Worm (Caenorhabditis elegans) whole organism, L1 larva: ENCODE data around the gene T25E4.1.

ENCODE experiments used
- F16B12.6 ChIP-seq: fragments of 150-350 bp; optimal IDR thresholded peaks from 2 replicates; lab custom pipeline; 2014; ENCODE audit warnings: missing biosample characterization, missing genetic modification characterization
- Y116A8C.19 ChIP-seq: sonication (generic microtip); optimal IDR thresholded peaks from 2 replicates; lab custom pipeline; 2016; ENCODE audit warnings: missing compliant biosample characterization, missing genetic modification characterization, borderline replicate concordance
- blmp-1 ChIP-seq: fragments of 150-350 bp; optimal IDR thresholded peaks from 2 replicates; lab custom pipeline; 2014; ENCODE audit warnings: missing biosample characterization, missing genetic modification characterization
- ceh-63 ChIP-seq: fragments of 200-800 bp; sonication (Bioruptor generic); optimal IDR thresholded peaks from 2 replicates; lab custom pipeline; 2018; ENCODE audit warnings: mild to moderate bottlenecking, missing genetic modification characterization, missing compliant biosample characterization
- ceh-82 ChIP-seq, 3 experiments: fragments of 150-350 bp in 1 of 3; sonication (generic microtip) in 2 of 3; optimal IDR thresholded peaks; 2 replicates each; lab custom pipeline; 2014 to 2017; ENCODE audit warnings: missing biosample characterization in 3 of 3, missing genetic modification characterization in 3 of 3
- ceh-88 ChIP-seq: fragments of 200-800 bp; sonication (Bioruptor generic); IDR thresholded peaks from 2 replicates; pipeline ENCODE4 v1.3.6; 2022; ENCODE audit warnings: missing genetic modification characterization, missing compliant biosample characterization
- dpl-1 ChIP-seq, 3 experiments: fragments of 150-350 bp in 2 of 3; sonication (generic microtip) in 1 of 3; optimal IDR thresholded peaks; 2 replicates each; lab custom pipeline; 2014 to 2017; ENCODE audit warnings: missing biosample characterization in 3 of 3, missing genetic modification characterization in 3 of 3, missing genetic modification reagents in 3 of 3
- dsc-1 ChIP-seq: sonication (generic microtip); optimal IDR thresholded peaks from 2 replicates; lab custom pipeline; 2016; ENCODE audit warnings: mild to moderate bottlenecking, missing genetic modification characterization, missing compliant biosample characterization
- efl-1 ChIP-seq, 4 experiments: fragments of 150-350 bp; optimal IDR thresholded peaks in 3 of 4; peaks in 1 of 4; 1 replicate in 1 of 4; 2 replicates in 3 of 4; lab custom pipeline; 2014; ENCODE audit warnings: missing biosample characterization in 2 of 4, missing genetic modification characterization in 2 of 4, missing genetic modification reagents in 2 of 4
- egl-13 ChIP-seq: sonication (generic microtip); optimal IDR thresholded peaks from 2 replicates; lab custom pipeline; 2016; ENCODE audit warnings: missing genotype, missing genetic modification reagents, missing genetic modification characterization, missing compliant biosample characterization
- egl-27 ChIP-seq, 2 experiments: fragments of 150-350 bp in 1 of 2; sonication (generic microtip); optimal IDR thresholded peaks; 3 replicates each; lab custom pipeline; 2017 to 2018; ENCODE audit warnings: missing biosample characterization in 2 of 2, missing genetic modification characterization in 2 of 2, missing genetic modification reagents in 2 of 2
- elt-3 ChIP-seq, 6 experiments: fragments of 150-350 bp in 1 of 6; sonication (generic microtip); optimal IDR thresholded peaks; 2 replicates each; lab custom pipeline; 2017 to 2018; ENCODE audit warnings: missing biosample characterization in 6 of 6, missing genetic modification characterization in 6 of 6, inconsistent platforms in 1 of 6
- fkh-4 ChIP-seq: sonication (generic microtip); optimal IDR thresholded peaks from 2 replicates; lab custom pipeline; 2016; ENCODE audit warnings: missing compliant biosample characterization, missing genetic modification characterization, borderline replicate concordance
- fos-1 ChIP-seq: fragments of 150-350 bp; optimal IDR thresholded peaks from 2 replicates; lab custom pipeline; 2014; ENCODE audit warnings: missing biosample characterization, missing genetic modification characterization
- isw-1 ChIP-seq: fragments of 200-800 bp; sonication (Bioruptor generic); IDR thresholded peaks from 2 replicates; pipeline ENCODE4 v1.3.6; 2022; ENCODE audit warnings: missing genetic modification characterization, missing compliant biosample characterization
- lin-13 ChIP-seq: fragments of 150-350 bp; optimal IDR thresholded peaks from 2 replicates; lab custom pipeline; 2014; ENCODE audit warnings: missing biosample characterization, missing genetic modification reagents, missing genetic modification characterization
- lin-35 ChIP-seq, 2 experiments: fragments of 150-350 bp; optimal IDR thresholded peaks; 2 replicates each; lab custom pipeline; 2014; ENCODE audit warnings: missing biosample characterization in 2 of 2, missing genetic modification characterization in 2 of 2, missing genetic modification reagents in 2 of 2
- lsy-2 ChIP-seq, 2 experiments: fragments of 150-350 bp; optimal IDR thresholded peaks; 2 replicates each; lab custom pipeline; 2014; ENCODE audit warnings: missing biosample characterization in 2 of 2, missing genetic modification characterization in 2 of 2
- mdl-1 ChIP-seq, 2 experiments: fragments of 150-350 bp; optimal IDR thresholded peaks; 2 replicates each; lab custom pipeline; 2014 to 2017; ENCODE audit warnings: missing biosample characterization in 2 of 2, missing genetic modification characterization in 2 of 2, inconsistent platforms in 1 of 2
- mef-2 ChIP-seq: fragments of 150-350 bp; optimal IDR thresholded peaks from 2 replicates; lab custom pipeline; 2014; ENCODE audit warnings: missing biosample characterization, missing genetic modification characterization
- mep-1 ChIP-seq: fragments of 150-350 bp; optimal IDR thresholded peaks from 2 replicates; lab custom pipeline; 2014; ENCODE audit warnings: missing biosample characterization, missing genetic modification characterization
- nhr-12 ChIP-seq: sonication (generic microtip); optimal IDR thresholded peaks from 2 replicates; lab custom pipeline; 2017; ENCODE audit warnings: missing biosample characterization, missing genetic modification characterization
- nhr-19 ChIP-seq: fragments of 200-800 bp; sonication (Bioruptor generic); conservative IDR thresholded peaks from 2 replicates; pipeline ENCODE4 v1.3.6; 2022; ENCODE audit warnings: missing genetic modification characterization, missing compliant biosample characterization
- nhr-47 ChIP-seq: sonication (generic microtip); optimal IDR thresholded peaks from 2 replicates; lab custom pipeline; 2016; ENCODE audit warnings: mild to moderate bottlenecking, missing genetic modification characterization, moderate library complexity, missing compliant biosample characterization
- nhr-71 ChIP-seq: sonication (generic microtip); optimal IDR thresholded peaks from 2 replicates; lab custom pipeline; 2016; ENCODE audit warnings: mild to moderate bottlenecking, missing genetic modification characterization, moderate library complexity, missing compliant biosample characterization
- nhr-77 ChIP-seq: fragments of 150-350 bp; optimal IDR thresholded peaks from 2 replicates; lab custom pipeline; 2014; ENCODE audit warnings: missing biosample characterization, missing genetic modification characterization
- nhr-84 ChIP-seq: sonication (generic microtip); optimal IDR thresholded peaks from 2 replicates; lab custom pipeline; 2017; ENCODE audit warnings: missing biosample characterization, missing genetic modification characterization
- nhr-85 ChIP-seq: sonication (generic microtip); peaks from one replicate; lab custom pipeline; 2016; ENCODE audit warnings: missing genetic modification characterization, inconsistent platforms, missing compliant biosample characterization
- nhr-90 ChIP-seq: sonication (generic microtip); optimal IDR thresholded peaks from 2 replicates; lab custom pipeline; 2016; ENCODE audit warnings: mild to moderate bottlenecking, missing genetic modification characterization, missing compliant biosample characterization; ENCODE audit not compliant: poor library complexity
- pag-3 ChIP-seq: sonication (generic microtip); optimal IDR thresholded peaks from 2 replicates; lab custom pipeline; 2017; ENCODE audit warnings: missing genetic modification characterization, mild to moderate bottlenecking, missing compliant biosample characterization, antibody characterized with exemption, borderline replicate concordance; ENCODE audit not compliant: insufficient read depth
- pqm-1 ChIP-seq: sonication (generic microtip); optimal IDR thresholded peaks from 3 replicates; lab custom pipeline; 2017; ENCODE audit warnings: missing biosample characterization, missing genetic modification characterization
- skn-1 ChIP-seq: fragments of 150-350 bp; optimal IDR thresholded peaks from 2 replicates; lab custom pipeline; 2014; ENCODE audit warnings: missing biosample characterization, missing genetic modification characterization
- snpc-4 ChIP-seq: fragments of 150-350 bp; optimal IDR thresholded peaks from 2 replicates; lab custom pipeline; 2014; ENCODE audit warnings: missing biosample characterization, missing genetic modification characterization
- snu-23 ChIP-seq: sonication (generic microtip); optimal IDR thresholded peaks from 2 replicates; lab custom pipeline; 2016; ENCODE audit warnings: missing genetic modification characterization, missing compliant biosample characterization
- sox-4 ChIP-seq: sonication (generic microtip); optimal IDR thresholded peaks from 2 replicates; lab custom pipeline; 2016; ENCODE audit warnings: missing genetic modification characterization, missing compliant biosample characterization
- sptf-1 ChIP-seq: fragments of 150-350 bp; optimal IDR thresholded peaks from 2 replicates; lab custom pipeline; 2014; ENCODE audit warnings: missing biosample characterization, missing genetic modification characterization
- sup-37 ChIP-seq: fragments of 200-800 bp; sonication (Bioruptor generic); optimal IDR thresholded peaks from 2 replicates; lab custom pipeline; 2018; ENCODE audit warnings: mild to moderate bottlenecking, missing genetic modification characterization, missing compliant biosample characterization
- swsn-7 ChIP-seq: sonication (generic microtip); optimal IDR thresholded peaks from 2 replicates; lab custom pipeline; 2016; ENCODE audit warnings: missing genetic modification characterization, missing compliant biosample characterization
- tbx-2 ChIP-seq: sonication (generic microtip); optimal IDR thresholded peaks from 2 replicates; lab custom pipeline; 2016; ENCODE audit warnings: missing genetic modification characterization, missing compliant biosample characterization
- unc-62 ChIP-seq: fragments of 150-350 bp; optimal IDR thresholded peaks from 2 replicates; lab custom pipeline; 2014; ENCODE audit warnings: missing biosample characterization, missing genetic modification reagents, missing genetic modification characterization
- unc-86 ChIP-seq: sonication (generic microtip); optimal IDR thresholded peaks from 2 replicates; lab custom pipeline; 2016; ENCODE audit warnings: missing genetic modification characterization, missing compliant biosample characterization
- unc-98 ChIP-seq: fragments of 200-800 bp; sonication (Bioruptor generic); IDR thresholded peaks from 2 replicates; pipeline ENCODE4 v1.3.6; 2022; ENCODE audit warnings: missing genetic modification characterization, missing compliant biosample characterization
- vab-15 ChIP-seq: sonication (generic microtip); optimal IDR thresholded peaks from 2 replicates; lab custom pipeline; 2017; ENCODE audit warnings: missing genotype, mild to moderate bottlenecking, missing genetic modification characterization, missing compliant biosample characterization
- xbp-1 ChIP-seq: sonication (generic microtip); optimal IDR thresholded peaks from 2 replicates; lab custom pipeline; 2016; ENCODE audit warnings: missing genetic modification characterization, missing compliant biosample characterization
- zag-1 ChIP-seq: fragments of 150-350 bp; optimal IDR thresholded peaks from 2 replicates; lab custom pipeline; 2014; ENCODE audit warnings: missing biosample characterization, missing genetic modification characterization

Gene T25E4.1

ce11 chrII:5599326-5600044, 21.4 kb downstream of the T25E4.1 start, which contains the start of gene C17G10.10 (continued):
- TF ChIP-seq tbx-2, result peak; percentile 73
- no peak for TF ChIP-seq zag-1 (tag; lab: Kevin White, UChicago)
- TF ChIP-seq swsn-7 (tag; lab: Kevin White, UChicago), result peak; percentile 83
- TF ChIP-seq nhr-77, result peak; percentile 52
- TF ChIP-seq lsy-2 (tag; optimal IDR thresholded peaks at IDR 0.05; lab: Kevin White, UChicago), result peak; percentile 54 to 70
- peak; percentile 34 for TF ChIP-seq blmp-1 (tag; lab: Kevin White, UChicago)
- TF ChIP-seq efl-1 (optimal IDR thresholded peaks at IDR 0.05; lab: Kevin White, UChicago), result peak; percentile 50 to 73
- TF ChIP-seq efl-1 (GFP tag; optimal IDR thresholded peaks at IDR 0.05 in 1 of 2; lab: Kevin White, UChicago), result peak; percentile 49 to 96
- TF ChIP-seq fos-1 (tag; lab: Kevin White, UChicago), result peak; percentile 65
- peak; percentile 89 for TF ChIP-seq nhr-71 (tag; lab: Kevin White, UChicago)
- TF ChIP-seq unc-86 (tag; lab: Kevin White, UChicago), result peak; percentile 11
- TF ChIP-seq lin-35 (GFP tag; optimal IDR thresholded peaks at IDR 0.05; lab: Kevin White, UChicago), result peak; percentile 34 to 76
- no peak for TF ChIP-seq ceh-63 (GFP tag; lab: Kevin White, UChicago)
- TF ChIP-seq egl-13, result peak; percentile 6
- no peak for TF ChIP-seq nhr-12 (tag; lab: Kevin White, UChicago)
- TF ChIP-seq nhr-19 (GFP tag; lab: Robert Waterston, UW), result peak; percentile 88
- no peak for TF ChIP-seq sox-4 (tag; lab: Kevin White, UChicago)
- TF ChIP-seq nhr-90 (tag; lab: Kevin White, UChicago), result peak; percentile 93
- TF ChIP-seq mep-1 (tag; lab: Kevin White, UChicago), result peak; percentile 60
- peak; percentile 63 for TF ChIP-seq xbp-1 (tag; lab: Kevin White, UChicago)
- TF ChIP-seq dsc-1 (tag; lab: Kevin White, UChicago), result peak; percentile 77
- TF ChIP-seq pqm-1, result no peak
- TF ChIP-seq snu-23 (GFP tag; lab: Kevin White, UChicago), result peak; percentile 86
- peak; percentile 99 for TF ChIP-seq snpc-4 (tag; lab: Kevin White, UChicago)
- no peak for TF ChIP-seq mef-2 (tag; lab: Kevin White, UChicago)
- TF ChIP-seq Y116A8C.19 (tag; lab: Kevin White, UChicago), result no peak
- peak in 5 of 6 experiments; percentile 3 to 79 (median 48) for TF ChIP-seq elt-3 (tag; optimal IDR thresholded peaks at IDR 0.05; lab: Kevin White, UChicago)
- peak; percentile 35 to 55 (median 40) for TF ChIP-seq dpl-1 (GFP tag; optimal IDR thresholded peaks at IDR 0.05; lab: Kevin White, UChicago)
- TF ChIP-seq egl-27 (tag; optimal IDR thresholded peaks at IDR 0.05; lab: Kevin White, UChicago), result no peak
- TF ChIP-seq lin-13 (GFP tag; lab: Kevin White, UChicago), result peak; percentile 57
- no peak for TF ChIP-seq pag-3 (tag; lab: Kevin White, UChicago)
- no peak for TF ChIP-seq fkh-4 (tag; lab: Kevin White, UChicago)
- TF ChIP-seq F16B12.6 (tag; lab: Kevin White, UChicago), result peak; percentile 14
- no peak for TF ChIP-seq ceh-88 (GFP tag; lab: Robert Waterston, UW)

ce11 chrII:5603194-5603593, 25.1 kb downstream of the T25E4.1 start, which contains the start of gene C17G10.6:
TSS of gene C17G10.6 (minus strand) at chrII:5603294.
- TF ChIP-seq fkh-4 (tag; lab: Kevin White, UChicago) (no peak), egl-13 (no peak), skn-1 (no peak), unc-86 (tag; lab: Kevin White, UChicago) (no peak), ceh-82 (tag; optimal IDR thresholded peaks at IDR 0.05; lab: Kevin White, UChicago) (no peak), efl-1 (optimal IDR thresholded peaks at IDR 0.05; lab: Kevin White, UChicago) (no peak), efl-1 (GFP tag; optimal IDR thresholded peaks at IDR 0.05 in 1 of 2; lab: Kevin White, UChicago) (no peak), snpc-4 (tag; lab: Kevin White, UChicago) (no peak), ceh-88 (GFP tag; lab: Robert Waterston, UW) (no peak), sup-37 (GFP tag; lab: Kevin White, UChicago) (no peak), nhr-85 (tag; lab: Kevin White, UChicago) (no peak), unc-62 (no peak), tbx-2 (no peak), mdl-1 (tag; optimal IDR thresholded peaks at IDR 0.05; lab: Kevin White, UChicago) (no peak), sptf-1 (tag; lab: Kevin White, UChicago) (no peak), isw-1 (GFP tag; lab: Robert Waterston, UW) (no peak), nhr-47 (tag; lab: Kevin White, UChicago) (no peak), xbp-1 (tag; lab: Kevin White, UChicago) (no peak), vab-15 (no peak), unc-98 (GFP tag; lab: Robert Waterston, UW) (no peak), nhr-84 (tag; lab: Kevin White, UChicago) (no peak)
